Worm (Caenorhabditis elegans) whole organism, early embryonic: ENCODE measurements around the gene sdz-21.

Experiments used
- B0310.2 ChIP-seq: sonication (generic microtip); optimal IDR thresholded peaks from 2 replicates; lab custom pipeline; 2016; ENCODE audit warnings: mild to moderate bottlenecking, missing genetic modification characterization, missing compliant biosample characterization
- aly-1 ChIP-seq: sonication (generic microtip); optimal IDR thresholded peaks from 2 replicates; lab custom pipeline; 2016; ENCODE audit warnings: missing genetic modification characterization, missing compliant biosample characterization
- ama-1 ChIP-seq: fragments of 150-350 bp; optimal IDR thresholded peaks from 2 replicates; lab custom pipeline; 2014
- hmg-4 ChIP-seq: fragments of 200-800 bp; sonication (Bioruptor generic); optimal IDR thresholded peaks from 2 replicates; lab custom pipeline; 2018; ENCODE audit warnings: mild to moderate bottlenecking, missing genetic modification characterization, missing compliant biosample characterization
- pes-1 ChIP-seq: fragments of 200-800 bp; sonication (Bioruptor generic); IDR thresholded peaks from 2 replicates; pipeline ENCODE4 v1.3.6; 2022; ENCODE audit warnings: missing genetic modification reagents, missing genetic modification characterization, missing compliant biosample characterization
- tbx-11 ChIP-seq: fragments of 200-800 bp; sonication (Bioruptor generic); IDR thresholded peaks from 2 replicates; pipeline ENCODE4 v1.3.6; 2022; ENCODE audit warnings: missing genetic modification characterization, missing compliant biosample characterization
- tra-4 ChIP-seq: sonication (generic microtip); optimal IDR thresholded peaks from 2 replicates; lab custom pipeline; 2017; ENCODE audit warnings: missing genetic modification characterization, missing compliant biosample characterization

DNA sequence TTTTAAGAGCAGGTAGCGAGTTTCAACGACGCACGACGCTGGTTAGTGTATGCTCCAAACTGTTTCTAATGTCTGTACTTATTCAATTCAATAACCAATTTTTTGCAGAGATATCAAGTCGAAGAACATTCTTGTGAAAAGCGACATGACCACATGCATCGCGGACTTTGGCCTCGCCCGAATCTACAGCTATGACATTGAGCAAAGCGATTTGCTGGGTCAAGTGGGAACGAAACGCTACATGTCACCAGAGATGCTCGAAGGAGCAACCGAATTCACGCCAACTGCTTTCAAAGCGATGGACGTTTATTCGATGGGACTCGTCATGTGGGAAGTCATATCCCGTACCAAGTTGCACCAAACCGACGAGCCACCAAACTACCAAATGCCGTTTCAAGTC, 26.5 kb downstream of the sdz-21 start:
- TF ChIP-seq hmg-4 (GFP tag; lab: Kevin White, UChicago) = no peak
- TF ChIP-seq B0310.2 (tag; lab: Kevin White, UChicago) = no peak
- TF ChIP-seq pes-1 (GFP tag; lab: Robert Waterston, UW) = no peak
- no peak for TF ChIP-seq tra-4 (tag; lab: Kevin White, UChicago)
- no peak for TF ChIP-seq tbx-11 (GFP tag; lab: Robert Waterston, UW)
- TF ChIP-seq ama-1 (lab: Kevin White, UChicago) = no peak
- TF ChIP-seq aly-1 (tag; lab: Kevin White, UChicago) = no peak
